Worm (Caenorhabditis elegans) whole organism, L3 larva: ENCODE results near the gene F49F1.7.

Source experiments
- R02D3.7 ChIP-seq: fragments of 150-350 bp; optimal IDR thresholded peaks from 2 replicates; lab custom pipeline; 2014; ENCODE audit warnings: missing biosample characterization, missing genetic modification characterization
- nfya-1 ChIP-seq: sonication (generic microtip); optimal IDR thresholded peaks from 2 replicates; lab custom pipeline; 2017; ENCODE audit warnings: missing genetic modification characterization, mild to moderate bottlenecking, missing compliant biosample characterization, antibody characterized with exemption, moderate library complexity; ENCODE audit not compliant: insufficient read depth
- pqm-1 ChIP-seq: fragments of 150-350 bp; optimal IDR thresholded peaks from 2 replicates; lab custom pipeline; 2017; ENCODE audit warnings: missing biosample characterization, missing genetic modification characterization, inconsistent platforms
- snpc-4 ChIP-seq: fragments of 150-350 bp; optimal IDR thresholded peaks from 2 replicates; lab custom pipeline; 2014; ENCODE audit warnings: missing biosample characterization, missing genetic modification characterization
- tbx-2 ChIP-seq: sonication (generic microtip); optimal IDR thresholded peaks from 2 replicates; lab custom pipeline; 2016; ENCODE audit warnings: mild to moderate bottlenecking, missing genetic modification characterization, missing compliant biosample characterization

- TF ChIP-seq snpc-4 (tag; lab: Kevin White, UChicago) (no peak), tbx-2 (tag; lab: Kevin White, UChicago) (no peak), pqm-1 (tag; lab: Kevin White, UChicago) (no peak), R02D3.7 (tag; lab: Kevin White, UChicago) (no peak), nfya-1 (tag; lab: Kevin White, UChicago) (no peak)
These were observed 44.7 kb downstream of the F49F1.7 start, which contains the start of the genes C35B1.9 and C35B1.3 for ce11 chrIV:4080846-4081245.
